Worm (Caenorhabditis elegans): ENCODE data around the gene col-166.

col-166 gene

DNA sequence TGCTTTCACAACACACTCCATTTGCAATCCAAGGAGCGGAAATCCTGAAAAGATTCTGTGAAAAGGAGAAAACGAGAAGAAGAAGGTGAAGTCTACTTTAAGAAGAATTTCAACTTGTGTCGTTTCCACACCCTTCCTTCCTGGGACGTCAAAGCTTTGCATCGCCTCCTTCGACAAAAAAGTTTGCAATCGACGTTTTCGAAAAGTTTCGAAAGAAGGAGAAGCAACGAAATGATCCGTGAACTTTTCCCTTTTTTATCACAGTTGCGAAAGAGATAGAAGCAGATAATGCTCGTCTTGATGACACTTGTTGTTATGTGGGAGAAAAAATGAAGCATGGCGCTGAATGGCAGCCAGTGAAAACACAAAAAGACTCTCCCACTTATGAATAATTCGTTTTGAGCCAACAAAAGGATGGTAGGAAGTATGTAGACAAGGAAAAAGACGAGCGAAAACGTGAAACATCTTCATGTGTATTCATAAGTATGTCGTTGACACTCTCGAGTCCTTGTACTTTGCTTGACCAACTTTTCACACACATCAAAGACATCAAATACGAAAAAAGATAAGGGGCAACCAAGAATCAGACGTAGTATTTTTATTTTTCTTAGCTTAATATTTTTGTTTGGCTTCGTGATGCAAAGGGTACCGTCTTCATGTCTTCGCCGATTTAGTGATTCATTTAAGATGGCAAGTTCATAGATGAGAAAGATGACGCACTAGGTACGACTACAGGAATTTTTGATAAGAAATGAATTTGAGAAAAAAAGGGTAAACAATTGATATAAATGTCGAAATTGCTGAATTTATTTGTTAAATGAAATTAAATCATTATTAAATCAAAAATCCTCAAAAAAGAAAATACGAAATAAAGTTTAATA lies 30.8 kb upstream of the col-166 start:
- TF ChIP-seq pqm-1 (tag; optimal IDR thresholded peaks at IDR 0.05) (peak; percentile 32), fkh-10 (GFP tag; optimal IDR thresholded peaks at IDR 0.05) (peak; percentile 18), nfya-1 (tag; optimal IDR thresholded peaks at IDR 0.05; ENCODE audit: insufficient read depth) (peak; percentile 14), ama-1 (optimal IDR thresholded peaks at IDR 0.05) (no peak), nhr-67 (tag; optimal IDR thresholded peaks at IDR 0.05) (no peak), R02D3.7 (tag; optimal IDR thresholded peaks at IDR 0.05) (no peak), lsy-12 (tag; optimal IDR thresholded peaks at IDR 0.05) (no peak), fkh-2 (tag; optimal IDR thresholded peaks at IDR 0.05) (no peak), elt-2 (tag; optimal IDR thresholded peaks at IDR 0.05) (peak; percentile 53), egl-5 (tag; optimal IDR thresholded peaks at IDR 0.05) (peak; percentile 11)

DNA sequence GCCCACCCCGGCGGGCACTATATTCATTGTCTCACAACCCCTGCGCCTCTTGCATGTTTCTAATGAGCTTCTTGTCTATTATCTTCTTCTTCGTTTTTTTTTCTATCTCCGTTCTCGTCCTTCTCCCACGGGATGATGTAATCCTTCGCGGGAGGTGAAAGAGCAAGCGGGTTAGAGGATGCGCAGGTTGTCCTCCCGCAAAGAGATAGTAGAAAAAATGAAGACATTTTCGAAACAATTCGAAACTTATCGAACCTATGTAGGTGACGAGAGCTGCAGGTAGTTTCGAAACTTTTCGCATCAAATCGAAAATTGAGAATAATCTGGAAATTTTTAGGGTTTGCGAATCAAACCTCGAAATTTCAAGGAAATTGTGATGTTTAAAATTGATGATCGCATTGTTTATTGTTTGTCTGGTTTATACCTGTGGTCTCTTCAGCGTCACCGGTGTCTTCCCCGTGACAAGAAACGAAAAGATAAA lies 29.5 kb upstream of the col-166 start:
- TF ChIP-seq fkh-2 (tag; optimal IDR thresholded peaks at IDR 0.05): no peak
- peak; percentile 40 for TF ChIP-seq nfya-1 (tag; optimal IDR thresholded peaks at IDR 0.05; ENCODE audit: insufficient read depth)
- peak; percentile 44 for TF ChIP-seq unc-62 (GFP tag; optimal IDR thresholded peaks at IDR 0.05)
- TF ChIP-seq nhr-25 (tag; optimal IDR thresholded peaks at IDR 0.05): peak; percentile 44
- TF ChIP-seq egl-5 (tag; optimal IDR thresholded peaks at IDR 0.05): no peak
- peak; percentile 0 for TF ChIP-seq tbx-2 (tag; optimal IDR thresholded peaks at IDR 0.05)
- TF ChIP-seq nhr-23 (tag; optimal IDR thresholded peaks at IDR 0.05): peak; percentile 71
- no peak for TF ChIP-seq nhr-43 (tag; optimal IDR thresholded peaks at IDR 0.05; ENCODE audit: poor library complexity, severe bottlenecking)
- TF ChIP-seq ceh-9 (tag; optimal IDR thresholded peaks at IDR 0.05): no peak
- no peak for TF ChIP-seq jun-1 (tag; optimal IDR thresholded peaks at IDR 0.05)
- no peak for TF ChIP-seq ceh-16 (tag; optimal IDR thresholded peaks at IDR 0.05)
- no peak for TF ChIP-seq nhr-12 (tag; optimal IDR thresholded peaks at IDR 0.05)
- TF ChIP-seq elt-2 (tag; optimal IDR thresholded peaks at IDR 0.05): peak; percentile 84
- no peak for TF ChIP-seq ZK546.5 (tag; optimal IDR thresholded peaks at IDR 0.05)
- TF ChIP-seq pqm-1 (tag; optimal IDR thresholded peaks at IDR 0.05): peak; percentile 18
- TF ChIP-seq R02D3.7 (tag; optimal IDR thresholded peaks at IDR 0.05): peak; percentile 1
- TF ChIP-seq lin-39 (tag; optimal IDR thresholded peaks at IDR 0.05): no peak
- TF ChIP-seq nhr-77 (tag; optimal IDR thresholded peaks at IDR 0.05): no peak
- no peak for TF ChIP-seq nhr-67 (tag; optimal IDR thresholded peaks at IDR 0.05)
- TF ChIP-seq pha-4 (tag; optimal IDR thresholded peaks at IDR 0.05): peak; percentile 60
- peak in 1 of 3 experiments; percentile 46 for TF ChIP-seq elt-3 (tag; optimal IDR thresholded peaks at IDR 0.05)
- TF ChIP-seq mml-1 (tag; optimal IDR thresholded peaks at IDR 0.05): no peak
- TF ChIP-seq daf-12 (tag; optimal IDR thresholded peaks at IDR 0.05): no peak

DNA sequence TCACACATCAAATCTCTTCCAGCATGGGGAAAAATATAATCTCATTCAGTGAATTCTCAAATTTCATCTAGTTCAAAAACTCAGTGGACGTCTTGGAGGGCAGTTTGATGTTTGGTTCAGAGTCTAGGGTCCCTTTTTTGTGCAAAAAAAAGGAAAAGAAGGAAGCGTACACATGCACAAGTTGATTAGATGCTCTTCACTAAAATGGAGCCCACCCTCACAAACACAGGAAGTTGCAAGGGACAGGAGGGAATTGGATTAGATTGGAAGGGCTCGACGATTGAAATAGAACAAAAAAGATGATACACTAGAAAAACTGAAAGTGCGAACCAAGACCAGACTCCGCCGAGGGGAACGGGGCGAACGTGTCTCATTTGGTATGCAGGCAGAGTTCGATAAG lies 28.9 kb upstream of the col-166 start:
- TF ChIP-seq mdl-1 (tag; optimal IDR thresholded peaks at IDR 0.05) (no peak), fkh-10 (GFP tag; optimal IDR thresholded peaks at IDR 0.05) (peak; percentile 64)

DNA sequence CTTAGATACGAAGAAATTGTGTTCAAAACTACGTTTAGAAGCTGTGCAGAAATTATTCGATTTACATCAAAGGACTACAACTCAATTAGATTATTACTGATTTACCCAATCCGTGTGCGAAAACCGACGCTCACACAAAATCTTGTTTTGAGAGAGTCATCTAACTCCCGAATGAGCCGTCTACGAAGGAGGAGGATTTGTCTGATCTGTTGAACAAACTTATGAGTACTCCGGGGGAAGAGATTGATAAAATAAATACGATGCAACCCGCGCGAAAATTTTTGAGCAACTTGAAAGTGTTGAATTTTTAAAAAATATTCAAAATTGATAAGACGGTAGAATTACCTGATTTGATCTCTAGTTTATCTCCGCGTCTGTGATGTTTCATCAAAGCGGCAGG lies 28.5 kb upstream of the col-166 start:
- TF ChIP-seq ceh-82 (tag; optimal IDR thresholded peaks at IDR 0.05) (no peak), egl-27 (tag; optimal IDR thresholded peaks at IDR 0.05) (no peak), fkh-2 (tag; optimal IDR thresholded peaks at IDR 0.05) (no peak), elt-3 (tag; optimal IDR thresholded peaks at IDR 0.05) (no peak), nhr-23 (tag; optimal IDR thresholded peaks at IDR 0.05) (peak; percentile 14), ztf-4 (tag; optimal IDR thresholded peaks at IDR 0.05) (no peak)

DNA sequence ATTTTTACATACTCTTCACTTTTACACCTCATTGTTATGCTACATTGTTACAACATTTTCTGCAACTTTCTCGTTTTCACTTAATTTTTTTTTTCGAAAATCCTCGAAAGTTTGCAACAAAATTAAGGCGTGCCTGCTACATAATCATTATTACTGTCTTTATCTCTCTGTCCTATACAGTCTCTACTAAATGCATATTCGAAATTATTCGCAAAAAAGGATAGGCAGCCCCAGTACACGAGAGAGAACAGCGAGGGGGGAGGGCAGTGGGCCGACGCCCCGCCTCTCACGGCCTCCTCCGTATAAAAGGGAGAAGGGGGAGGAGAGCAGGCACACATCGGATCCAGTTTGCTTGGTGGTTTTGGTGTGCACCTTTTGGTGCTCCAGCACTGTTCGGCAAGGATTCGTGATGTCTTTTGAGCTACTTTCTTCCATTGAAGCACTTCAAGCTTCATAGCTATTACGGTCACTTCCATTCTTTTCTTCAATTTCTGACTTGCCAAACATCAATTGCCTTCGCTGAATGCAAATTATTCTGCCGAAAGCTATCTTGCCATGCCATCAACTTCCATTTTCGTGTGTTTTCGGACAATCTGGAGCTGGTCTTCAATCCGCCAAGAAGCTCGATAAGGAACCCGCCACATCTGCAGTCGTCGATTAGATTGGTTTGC lies 27.7 kb upstream of the col-166 start:
- no peak for TF ChIP-seq nhr-237 (tag; optimal IDR thresholded peaks at IDR 0.05)
- TF ChIP-seq nhr-11 (tag; optimal IDR thresholded peaks at IDR 0.05): no peak
- peak; percentile 44 for TF ChIP-seq nfya-1 (tag; optimal IDR thresholded peaks at IDR 0.05; ENCODE audit: insufficient read depth)
- TF ChIP-seq ceh-9 (tag; optimal IDR thresholded peaks at IDR 0.05): no peak
- TF ChIP-seq ceh-28 (tag; optimal IDR thresholded peaks at IDR 0.05): no peak
- TF ChIP-seq nhr-43 (tag; optimal IDR thresholded peaks at IDR 0.05; ENCODE audit: poor library complexity, severe bottlenecking): peak; percentile 9
- TF ChIP-seq zag-1 (tag; optimal IDR thresholded peaks at IDR 0.05): no peak
- no peak for TF ChIP-seq lin-15B (tag; optimal IDR thresholded peaks at IDR 0.05)
- no peak for TF ChIP-seq egl-5 (tag; optimal IDR thresholded peaks at IDR 0.05)
- no peak for TF ChIP-seq fkh-2 (tag; optimal IDR thresholded peaks at IDR 0.05)
- TF ChIP-seq nhr-23 (tag; optimal IDR thresholded peaks at IDR 0.05): peak; percentile 10
- TF ChIP-seq nhr-67 (tag; optimal IDR thresholded peaks at IDR 0.05): no peak
- no peak for TF ChIP-seq ZK546.5 (tag; optimal IDR thresholded peaks at IDR 0.05)
- no peak for TF ChIP-seq daf-12 (tag; optimal IDR thresholded peaks at IDR 0.05)
- no peak for TF ChIP-seq skn-1 (tag; optimal IDR thresholded peaks at IDR 0.05)
- TF ChIP-seq hmg-11 (tag; optimal IDR thresholded peaks at IDR 0.05): peak; percentile 52
- no peak for TF ChIP-seq nhr-76 (tag; optimal IDR thresholded peaks at IDR 0.05)
- peak; percentile 35 for TF ChIP-seq pqm-1 (tag; optimal IDR thresholded peaks at IDR 0.05)
- no peak for TF ChIP-seq sea-2 (GFP tag; optimal IDR thresholded peaks at IDR 0.05)
- no peak for TF ChIP-seq nhr-28 (tag; optimal IDR thresholded peaks at IDR 0.05)
- no peak for TF ChIP-seq ceh-16 (tag; optimal IDR thresholded peaks at IDR 0.05)
- no peak for TF ChIP-seq mdl-1 (tag; optimal IDR thresholded peaks at IDR 0.05)
- TF ChIP-seq ceh-82 (tag; optimal IDR thresholded peaks at IDR 0.05): no peak
- no peak for TF ChIP-seq nhr-77 (tag; optimal IDR thresholded peaks at IDR 0.05)
- peak; percentile 6 for TF ChIP-seq jun-1 (tag; optimal IDR thresholded peaks at IDR 0.05)
